Fruit fly (Drosophila melanogaster): ENCODE data around the gene Cyp6a16.

The Cyp6a16 gene

dm6 chr2L:5610108-5610507, 13.5 kb downstream of the Cyp6a16 start:
- no peak for TF ChIP-seq CG14711 (tag; optimal IDR thresholded peaks at IDR 0.05)
- TF ChIP-seq CG33017 (tag; optimal IDR thresholded peaks at IDR 0.05) = no peak
- TF ChIP-seq tj (GFP tag; optimal IDR thresholded peaks at IDR 0.05) = no peak
- no peak for TF ChIP-seq kay (GFP tag; ENCODE audit: borderline replicate concordance)
- no peak for TF ChIP-seq pad (GFP tag; optimal IDR thresholded peaks at IDR 0.05)
- TF ChIP-seq Crg-1 (GFP tag; optimal IDR thresholded peaks at IDR 0.05) = no peak
- TF ChIP-seq CG12768 (GFP tag; optimal IDR thresholded peaks at IDR 0.05) = no peak
- TF ChIP-seq Clk (GFP tag; optimal IDR thresholded peaks at IDR 0.05) = no peak
- TF ChIP-seq CG1620 (GFP tag; optimal IDR thresholded peaks at IDR 0.05) = no peak
- TF ChIP-seq CG5204 (GFP tag; optimal IDR thresholded peaks at IDR 0.05) = no peak
- no peak for TF ChIP-seq CG7101 (tag; optimal IDR thresholded peaks at IDR 0.05)
- no peak for TF ChIP-seq bab1 (GFP tag; optimal IDR thresholded peaks at IDR 0.05)
- no peak for TF ChIP-seq toe (GFP tag; optimal IDR thresholded peaks at IDR 0.05)
- no peak for TF ChIP-seq CG11617 (GFP tag; optimal IDR thresholded peaks at IDR 0.05)
- no peak for TF ChIP-seq cic (GFP tag; optimal IDR thresholded peaks at IDR 0.05)
- no peak for TF ChIP-seq CG7045 (GFP tag; optimal IDR thresholded peaks at IDR 0.05)
- no peak for TF ChIP-seq Hr96 (GFP tag; optimal IDR thresholded peaks at IDR 0.05)
- no peak for TF ChIP-seq cnc (optimal IDR thresholded peaks at IDR 0.05)
- TF ChIP-seq Mnt (GFP tag; optimal IDR thresholded peaks at IDR 0.05) = no peak
- TF ChIP-seq ovo (GFP tag; optimal IDR thresholded peaks at IDR 0.05) = no peak

- TF ChIP-seq pad (GFP tag; optimal IDR thresholded peaks at IDR 0.05) (no peak), CG11617 (GFP tag; optimal IDR thresholded peaks at IDR 0.05) (no peak)
Observed at dm6 chr2L:5596533-5596932, 27.0 kb downstream of the Cyp6a16 start, which contains the start of gene CG18266. TSS of gene CG18266 (plus strand) at chr2L:5596833.

dm6 chr2L:5593839-5594238, 29.7 kb downstream of the Cyp6a16 start:
- no peak for TF ChIP-seq CG33017 (tag; optimal IDR thresholded peaks at IDR 0.05)
- TF ChIP-seq tj (GFP tag; optimal IDR thresholded peaks at IDR 0.05) = no peak
- no peak for TF ChIP-seq Hr96 (GFP tag; optimal IDR thresholded peaks at IDR 0.05)
- TF ChIP-seq CG7045 (GFP tag; optimal IDR thresholded peaks at IDR 0.05) = no peak
- no peak for TF ChIP-seq Mnt (GFP tag; optimal IDR thresholded peaks at IDR 0.05)
- TF ChIP-seq CG12768 (GFP tag; optimal IDR thresholded peaks at IDR 0.05) = no peak
- TF ChIP-seq CG14711 (tag; optimal IDR thresholded peaks at IDR 0.05) = no peak

- TF ChIP-seq CG33017 (tag; optimal IDR thresholded peaks at IDR 0.05) (no peak), CG7101 (tag; optimal IDR thresholded peaks at IDR 0.05) (no peak)
Observed at dm6 chr2L:5588314-5588713, 35.2 kb downstream of the Cyp6a16 start, which contains the start of gene CG7251. TSS of gene CG7251 (minus strand) at chr2L:5588414.

- TF ChIP-seq CG7101 (tag; optimal IDR thresholded peaks at IDR 0.05) (no peak), tj (GFP tag; optimal IDR thresholded peaks at IDR 0.05) (no peak), CG12768 (GFP tag; optimal IDR thresholded peaks at IDR 0.05) (no peak), ovo (GFP tag; optimal IDR thresholded peaks at IDR 0.05) (no peak), Clk (GFP tag; optimal IDR thresholded peaks at IDR 0.05) (no peak), Mnt (GFP tag; optimal IDR thresholded peaks at IDR 0.05) (no peak), bab1 (GFP tag; optimal IDR thresholded peaks at IDR 0.05) (no peak), CG33017 (tag; optimal IDR thresholded peaks at IDR 0.05) (no peak), toe (GFP tag; optimal IDR thresholded peaks at IDR 0.05) (no peak), cic (GFP tag; optimal IDR thresholded peaks at IDR 0.05) (no peak), Crg-1 (GFP tag; optimal IDR thresholded peaks at IDR 0.05) (no peak), kay (GFP tag; ENCODE audit: borderline replicate concordance) (no peak), CG11617 (GFP tag; optimal IDR thresholded peaks at IDR 0.05) (no peak), CG5204 (GFP tag; optimal IDR thresholded peaks at IDR 0.05) (no peak), CG7045 (GFP tag; optimal IDR thresholded peaks at IDR 0.05) (no peak), CG1620 (GFP tag; optimal IDR thresholded peaks at IDR 0.05) (no peak)
Observed at dm6 chr2L:5581016-5581415, 42.5 kb downstream of the Cyp6a16 start, which contains the start of gene CG14011. TSS of gene CG14011 (minus strand) at chr2L:5581116.
